Worm (Caenorhabditis elegans) whole organism, mixed stage, embryonic: ENCODE data around the gene F38H4.5.
"Not testable (repeated sequence)": the region's sequence is repeated elsewhere in the genome, so short reads cannot be mapped to it uniquely, and the experiment has no call there.

Experiments used
- flh-1 ChIP-seq: fragments of 200-800 bp; sonication (Bioruptor generic); optimal IDR thresholded peaks from 2 replicates; lab custom pipeline; 2018; ENCODE audit warnings: mild to moderate bottlenecking, missing genetic modification characterization, moderate library complexity, missing compliant biosample characterization
- lin-13 ChIP-seq: fragments of 150-350 bp; optimal IDR thresholded peaks from 2 replicates; lab custom pipeline; 2014; ENCODE audit warnings: missing biosample characterization, missing genetic modification characterization
- snpc-4 ChIP-seq: fragments of 150-350 bp; optimal IDR thresholded peaks from 2 replicates; lab custom pipeline; 2014; ENCODE audit warnings: missing biosample characterization, missing genetic modification characterization

DNA sequence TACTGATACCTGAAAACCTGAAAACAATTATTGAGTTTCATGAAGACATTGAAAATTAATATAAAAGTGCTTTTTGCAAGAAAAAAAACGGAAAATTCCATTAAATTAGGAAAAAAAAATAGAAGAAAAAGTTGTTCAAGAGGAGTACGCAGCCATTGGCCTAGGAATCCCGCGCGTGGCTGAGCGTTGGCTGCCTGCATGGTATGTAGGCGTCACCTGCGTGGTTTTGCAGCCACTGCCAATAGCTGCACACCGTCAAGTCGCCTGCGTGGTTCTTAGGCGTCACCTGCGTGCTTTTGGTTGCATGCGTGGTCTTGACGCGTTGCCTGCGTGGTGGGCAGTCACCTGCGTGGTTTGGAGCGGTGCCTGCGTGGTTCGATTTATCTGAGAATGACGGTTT is 24.0 kb upstream of the F38H4.5 start, which contains the start of gene M117.6:
- TF ChIP-seq lin-13 (tag; lab: Kevin White, UChicago); flh-1; snpc-4 (tag; lab: Kevin White, UChicago): not testable (repeated sequence)
